Fruit fly (Drosophila melanogaster) Kc167 (cell line): Measurements from ENCODE around the gene tws.

Experiments used
- Myc ChIP-seq: fragments of >200 bp; optimal IDR thresholded peaks from 2 replicates; lab custom pipeline; 2017; ENCODE audit warnings: missing external identifiers
- Sin3A ChIP-seq: fragments of >200 bp; optimal IDR thresholded peaks from 2 replicates; lab custom pipeline; 2018; ENCODE audit warnings: missing external identifiers
- h ChIP-seq: fragments of >200 bp; optimal IDR thresholded peaks from 3 replicates; lab custom pipeline; 2018; ENCODE audit warnings: missing external identifiers
- insv ChIP-seq: fragments of >200 bp; optimal IDR thresholded peaks from 3 replicates; lab custom pipeline; 2018; ENCODE audit warnings: missing external identifiers
- psq ChIP-seq: fragments of >200 bp; optimal IDR thresholded peaks from 2 replicates; lab custom pipeline; 2017; ENCODE audit warnings: missing external identifiers
- ttk ChIP-seq: sonication (Bioruptor generic); optimal IDR thresholded peaks from 2 replicates; lab custom pipeline; 2017; ENCODE audit warnings: missing external identifiers

DNA sequence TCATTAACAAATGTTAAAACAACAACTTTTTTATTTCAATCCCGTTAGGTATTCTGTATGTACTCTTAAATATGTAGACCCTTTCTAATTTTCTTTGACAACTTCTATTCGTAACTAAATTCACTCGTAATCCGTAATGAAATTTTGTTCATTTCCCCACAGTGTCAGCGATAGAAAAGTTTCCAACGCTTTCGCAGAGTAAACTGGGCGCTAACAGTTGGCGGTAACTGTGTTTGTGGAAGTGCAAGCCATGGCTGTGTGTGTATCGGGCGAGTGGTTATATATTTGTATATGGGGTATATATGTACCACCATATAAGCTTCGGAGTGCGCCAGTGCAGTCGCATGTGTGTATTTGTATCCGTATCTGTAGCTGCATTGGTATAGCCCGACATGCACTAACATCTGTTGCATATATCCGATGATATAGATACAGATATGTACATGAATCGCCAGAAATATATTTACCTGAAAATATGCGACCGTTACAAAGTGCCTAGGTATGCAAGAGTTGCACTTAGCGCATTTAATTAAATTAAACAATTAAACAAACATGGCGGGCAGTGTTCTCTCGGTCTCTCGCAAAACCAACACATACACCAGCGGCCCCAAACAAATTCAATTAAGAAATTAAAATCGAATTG, 58.0 kb downstream of the tws start:
- no peak for TF ChIP-seq Myc
- TF ChIP-seq Sin3A (lab: Kevin White, UChicago): no peak
- TF ChIP-seq ttk (lab: Kevin White, UChicago): no peak
- no peak for TF ChIP-seq h (lab: Kevin White, UChicago)
- TF ChIP-seq psq (lab: Kevin White, UChicago): no peak
- TF ChIP-seq insv (lab: Kevin White, UChicago): no peak
